Fruit fly (Drosophila melanogaster) whole organism, embryonic: ENCODE data around the gene CG43168.

Source experiments
- Atf-2 ChIP-seq: fragments of 200-800 bp; sonication (Bioruptor generic); optimal IDR thresholded peaks from 2 replicates; lab custom pipeline; 2016; ENCODE audit warnings: missing biosample characterization, missing genetic modification characterization
- Awh ChIP-seq: fragments of 200-800 bp; sonication (Bioruptor generic); IDR thresholded peaks from 2 replicates; pipeline ENCODE4, ENCODE4 v1.3.6; 2022; ENCODE audit warnings: missing biosample characterization, missing genetic modification characterization
- CG10366 ChIP-seq: fragments of 200-800 bp; sonication (Bioruptor generic); IDR thresholded peaks from 2 replicates; pipeline ENCODE4 v1.3.6; 2022; ENCODE audit warnings: missing biosample characterization, missing genetic modification characterization
- CG12659 ChIP-seq: fragments of 200-800 bp; sonication (Bioruptor generic); optimal IDR thresholded peaks from 3 replicates; lab custom pipeline; 2017; ENCODE audit warnings: mild to moderate bottlenecking, missing biosample characterization, missing genetic modification reagents, missing genetic modification characterization
- CG13287 ChIP-seq: fragments of 200-800 bp; sonication (Bioruptor generic); IDR thresholded peaks from 2 replicates; pipeline ENCODE4 v1.3.6; 2022; ENCODE audit warnings: missing biosample characterization, missing genetic modification characterization; ENCODE audit not compliant: partially characterized antibody
- CG14050 ChIP-seq: fragments of 200-800 bp; sonication (Bioruptor generic); IDR thresholded peaks from 3 replicates; pipeline ENCODE4 v1.3.6; 2022; ENCODE audit warnings: missing biosample characterization, missing genetic modification characterization
- CG1647 ChIP-seq: fragments of 200-800 bp; sonication (Bioruptor generic); optimal IDR thresholded peaks from 3 replicates; lab custom pipeline; 2016; ENCODE audit warnings: missing biosample characterization, missing genetic modification characterization
- CG17328 ChIP-seq: fragments of 200-800 bp; sonication (Bioruptor generic); IDR thresholded peaks from 2 replicates; pipeline ENCODE4 v1.3.6; 2022; ENCODE audit warnings: missing biosample characterization, missing genetic modification characterization
- CG17829 ChIP-seq: fragments of 200-800 bp; optimal IDR thresholded peaks from 2 replicates; lab custom pipeline; 2019; ENCODE audit warnings: missing biosample characterization, mild to moderate bottlenecking, missing genetic modification characterization, moderate library complexity
- CG18599 ChIP-seq: fragments of 200-800 bp; sonication (Bioruptor generic); optimal IDR thresholded peaks from 3 replicates; lab custom pipeline; 2017; ENCODE audit warnings: missing biosample characterization, missing genetic modification characterization, mild to moderate bottlenecking, moderate library complexity, missing genetic modification reagents
- CG2116 ChIP-seq: fragments of 200-800 bp; sonication (Bioruptor generic); optimal IDR thresholded peaks from 3 replicates; lab custom pipeline; 2018; ENCODE audit warnings: missing biosample characterization, mild to moderate bottlenecking, missing genetic modification characterization
- CG2202 ChIP-seq: fragments of 200-800 bp; sonication (Bioruptor generic); optimal IDR thresholded peaks from 2 replicates; lab custom pipeline; 2018; ENCODE audit warnings: missing biosample characterization, mild to moderate bottlenecking, missing genetic modification characterization
- CG2875 ChIP-seq: fragments of 200-800 bp; sonication (Bioruptor generic); optimal IDR thresholded peaks from 2 replicates; lab custom pipeline; 2017; ENCODE audit warnings: missing biosample characterization, mild to moderate bottlenecking, missing genetic modification characterization, missing genetic modification reagents
- CG31388 ChIP-seq: fragments of 200-800 bp; sonication (Bioruptor generic); optimal IDR thresholded peaks from 2 replicates; lab custom pipeline; 2016; ENCODE audit warnings: missing biosample characterization, missing genetic modification characterization
- CG3163 ChIP-seq: fragments of 200-800 bp; sonication (Bioruptor generic); optimal IDR thresholded peaks from 3 replicates; lab custom pipeline; 2016; ENCODE audit warnings: missing biosample characterization, missing genetic modification characterization
- CG32532 ChIP-seq: fragments of 200-800 bp; sonication (Bioruptor generic); IDR thresholded peaks from 2 replicates; pipeline ENCODE4 v1.3.6; 2022; ENCODE audit warnings: missing biosample characterization, missing genetic modification characterization
- CG4360 ChIP-seq: fragments of 200-800 bp; sonication (Bioruptor generic); IDR thresholded peaks from 2 replicates; pipeline ENCODE4 v1.3.6; 2022; ENCODE audit warnings: missing biosample characterization, missing genetic modification characterization
- CG6254 ChIP-seq: fragments of 200-800 bp; sonication (Bioruptor generic); optimal IDR thresholded peaks from 3 replicates; lab custom pipeline; 2017; ENCODE audit warnings: mild to moderate bottlenecking, missing biosample characterization, missing genetic modification reagents, missing genetic modification characterization
- CG7786 ChIP-seq: fragments of 200-800 bp; sonication (Bioruptor generic); optimal IDR thresholded peaks from 2 replicates; lab custom pipeline; 2016; ENCODE audit warnings: missing biosample characterization, missing genetic modification characterization
- CG8765 ChIP-seq: fragments of 200-800 bp; sonication (Bioruptor generic); IDR thresholded peaks from 2 replicates; pipeline ENCODE4 v1.3.6; 2022; ENCODE audit warnings: missing biosample characterization, missing genetic modification characterization
- CG9932 ChIP-seq: fragments of 200-800 bp; sonication (Bioruptor generic); IDR thresholded peaks from 2 replicates; pipeline ENCODE4 v1.3.6; 2022; ENCODE audit warnings: missing biosample characterization, missing genetic modification characterization
- Dad ChIP-seq: fragments of 200-800 bp; sonication (Bioruptor generic); optimal IDR thresholded peaks from 3 replicates; lab custom pipeline; 2016; ENCODE audit warnings: missing biosample characterization, missing genetic modification characterization
- Dek ChIP-seq: fragments of 200-800 bp; sonication (Bioruptor generic); optimal IDR thresholded peaks from 3 replicates; lab custom pipeline; 2019; ENCODE audit warnings: missing biosample characterization, mild to moderate bottlenecking, missing genetic modification characterization, moderate library complexity
- Drgx ChIP-seq: fragments of 200-800 bp; sonication (Bioruptor generic); IDR thresholded peaks from 2 replicates; pipeline ENCODE4 v1.3.6; 2022; ENCODE audit warnings: missing biosample characterization, missing genetic modification characterization
- Ets65A ChIP-seq: fragments of 200-800 bp; sonication (Bioruptor generic); peaks from one replicate; lab custom pipeline; 2016; ENCODE audit warnings: missing biosample characterization, missing genetic modification characterization
- Hr51 ChIP-seq, 2 experiments: fragments of 200-800 bp; sonication (Bioruptor generic); optimal IDR thresholded peaks; 2 replicates in 1 of 2; 3 replicates in 1 of 2; lab custom pipeline; 2016 to 2018; ENCODE audit warnings: missing biosample characterization in 2 of 2, missing genetic modification characterization in 2 of 2, mild to moderate bottlenecking in 1 of 2, moderate library complexity in 1 of 2
- Myb ChIP-seq: fragments of 200-800 bp; sonication (Bioruptor generic); optimal IDR thresholded peaks from 2 replicates; lab custom pipeline; 2016; ENCODE audit warnings: missing biosample characterization, missing genetic modification characterization
- Sin3A ChIP-seq: fragments of >200 bp; optimal IDR thresholded peaks from 2 replicates; lab custom pipeline; 2018
- Sox102F ChIP-seq: fragments of 200-800 bp; sonication (Bioruptor generic); optimal IDR thresholded peaks from 2 replicates; lab custom pipeline; 2018; ENCODE audit warnings: missing biosample characterization, mild to moderate bottlenecking, missing genetic modification characterization, moderate library complexity
- Spps ChIP-seq: fragments of 200-800 bp; sonication (Bioruptor generic); optimal IDR thresholded peaks from 2 replicates; lab custom pipeline; 2018; ENCODE audit warnings: missing biosample characterization, mild to moderate bottlenecking, missing genetic modification characterization
- bsh ChIP-seq, 2 experiments: fragments of 200-800 bp; sonication (Bioruptor generic); optimal IDR thresholded peaks; 2 replicates each; lab custom pipeline; 2017 to 2018; ENCODE audit warnings: mild to moderate bottlenecking in 2 of 2, missing biosample characterization in 2 of 2, missing genetic modification characterization in 2 of 2, moderate library complexity in 1 of 2
- dysf ChIP-seq: fragments of 200-800 bp; sonication (Bioruptor generic); IDR thresholded peaks from 3 replicates; pipeline ENCODE4 v1.3.6; 2022; ENCODE audit warnings: missing biosample characterization, missing genetic modification characterization
- emc ChIP-seq: fragments of 200-800 bp; sonication (Bioruptor generic); optimal IDR thresholded peaks from 2 replicates; lab custom pipeline; 2016; ENCODE audit warnings: missing biosample characterization, missing genetic modification characterization
- ewg ChIP-seq: fragments of 200-800 bp; sonication (Bioruptor generic); optimal IDR thresholded peaks from 3 replicates; lab custom pipeline; 2017; ENCODE audit warnings: mild to moderate bottlenecking, missing biosample characterization, missing genetic modification reagents, missing genetic modification characterization
- fd64A ChIP-seq: fragments of 200-800 bp; sonication (Bioruptor generic); optimal IDR thresholded peaks from 3 replicates; lab custom pipeline; 2018; ENCODE audit warnings: missing biosample characterization, mild to moderate bottlenecking, missing genetic modification characterization
- gem ChIP-seq: fragments of 200-800 bp; sonication (Bioruptor generic); optimal IDR thresholded peaks from 2 replicates; lab custom pipeline; 2019; ENCODE audit warnings: missing biosample characterization, mild to moderate bottlenecking, missing genetic modification characterization, moderate library complexity
- grau ChIP-seq: fragments of 200-800 bp; optimal IDR thresholded peaks from 3 replicates; lab custom pipeline; 2019; ENCODE audit warnings: missing biosample characterization, mild to moderate bottlenecking, missing genetic modification characterization, moderate library complexity
- gsb-n ChIP-seq: fragments of 200-800 bp; sonication (Bioruptor generic); optimal IDR thresholded peaks from 3 replicates; lab custom pipeline; 2018; ENCODE audit warnings: missing biosample characterization, mild to moderate bottlenecking, missing genetic modification characterization
- gt ChIP-seq: fragments of 200-800 bp; sonication (Bioruptor generic); IDR thresholded peaks from 2 replicates; pipeline ENCODE4 v1.3.6; 2022; ENCODE audit warnings: missing biosample characterization, missing genetic modification characterization
- her ChIP-seq: fragments of 200-800 bp; sonication (Bioruptor generic); optimal IDR thresholded peaks from 2 replicates; lab custom pipeline; 2016; ENCODE audit warnings: missing biosample characterization, missing genetic modification characterization
- insv ChIP-seq, 2 experiments: fragments of 200-800 bp; sonication (Bioruptor generic); optimal IDR thresholded peaks; 3 replicates each; lab custom pipeline; 2016 to 2018; ENCODE audit warnings: missing biosample characterization in 2 of 2, missing genetic modification characterization in 2 of 2
- jigr1 ChIP-seq: fragments of 200-800 bp; sonication (Bioruptor generic); IDR thresholded peaks from 3 replicates; pipeline ENCODE4 v1.3.6; 2022; ENCODE audit warnings: missing biosample characterization, missing genetic modification characterization
- nom ChIP-seq: fragments of 200-800 bp; sonication (Bioruptor generic); optimal IDR thresholded peaks from 2 replicates; lab custom pipeline; 2017; ENCODE audit warnings: missing biosample characterization, missing genetic modification characterization, mild to moderate bottlenecking, moderate library complexity, missing genetic modification reagents
- row ChIP-seq: fragments of 200-800 bp; sonication (Bioruptor generic); IDR thresholded peaks from 3 replicates; pipeline ENCODE4 v1.3.6; 2022; ENCODE audit warnings: missing biosample characterization, missing genetic modification characterization
- schlank ChIP-seq: fragments of 200-800 bp; sonication (Bioruptor generic); optimal IDR thresholded peaks from 2 replicates; lab custom pipeline; 2018; ENCODE audit warnings: missing biosample characterization, mild to moderate bottlenecking, missing genetic modification characterization
- sd ChIP-seq: fragments of 200-800 bp; sonication (Bioruptor generic); optimal IDR thresholded peaks from 3 replicates; lab custom pipeline; 2018; ENCODE audit warnings: missing biosample characterization, mild to moderate bottlenecking, missing genetic modification characterization, moderate library complexity
- sob ChIP-seq: fragments of 200-800 bp; sonication (Bioruptor generic); IDR thresholded peaks from 2 replicates; pipeline ENCODE4 v1.3.6; 2022; ENCODE audit warnings: missing biosample characterization, missing genetic modification characterization
- tx ChIP-seq: fragments of 200-800 bp; sonication (Bioruptor generic); optimal IDR thresholded peaks from 2 replicates; lab custom pipeline; 2016; ENCODE audit warnings: missing biosample characterization, missing genetic modification characterization

The CG43168 gene

dm6 chr3L:6266321-6266720 is 9.3 kb upstream of the CG43168 start (continued):
- TF ChIP-seq jigr1 (GFP tag; lab: Robert Waterston, UW) (no peak), CG31388 (GFP tag; lab: Kevin White, UChicago) (no peak), Dad (GFP tag; lab: Kevin White, UChicago) (no peak), Ets65A (GFP tag; lab: Kevin White, UChicago) (no peak), CG14050 (GFP tag; lab: Robert Waterston, UW) (no peak), sob (GFP tag; lab: Robert Waterston, UW) (no peak), CG13287 (GFP tag; lab: Robert Waterston, UW) (no peak), CG3163 (no peak), CG10366 (GFP tag; lab: Robert Waterston, UW) (no peak), her (no peak), Myb (GFP tag; lab: Kevin White, UChicago) (no peak), CG2875 (GFP tag; lab: Kevin White, UChicago) (no peak), CG7786 (GFP tag; lab: Kevin White, UChicago) (no peak), emc (no peak), CG32532 (GFP tag; lab: Robert Waterston, UW) (no peak), gt (GFP tag; lab: Robert Waterston, UW) (no peak), insv (GFP tag; optimal IDR thresholded peaks at IDR 0.05; lab: Kevin White, UChicago) (no peak), CG12659 (no peak), gem (peak; percentile 9), grau (tag; lab: Kevin White, UChicago) (peak; percentile 27), fd64A (GFP tag; lab: Kevin White, UChicago) (no peak), CG18599 (no peak), nom (GFP tag; lab: Kevin White, UChicago) (peak; percentile 19), sd (no peak), row (GFP tag; lab: Robert Waterston, UW) (0 out of 3 replicates have a peak, but pooled peaks have one; percentile 10), Spps (tag; lab: Kevin White, UChicago) (no peak), CG17328 (GFP tag; lab: Robert Waterston, UW) (no peak), bsh (GFP tag; optimal IDR thresholded peaks at IDR 0.05; lab: Kevin White, UChicago) (peak in 1 of 2 experiments; percentile 79), tx (GFP tag; lab: Kevin White, UChicago) (no peak)

dm6 chr3L:6267509-6267908 is 8.1 kb upstream of the CG43168 start:
- TF ChIP-seq Dek (no peak), Ets65A (GFP tag; lab: Kevin White, UChicago) (peak; percentile 91)
- TF ChIP-seq, all 482 proteins: peak for 1

dm6 chr3L:6268076-6268475 is 7.5 kb upstream of the CG43168 start:
- TF ChIP-seq Dek (no peak), Drgx (GFP tag; lab: Robert Waterston, UW) (0 out of 2 replicates have a peak, but pooled peaks have one; percentile 11), CG2116 (GFP tag; lab: Kevin White, UChicago) (no peak)

- TF ChIP-seq Sin3A, result no peak
- TF ChIP-seq CG6254 (GFP tag; lab: Kevin White, UChicago), result no peak
- TF ChIP-seq ewg (GFP tag; lab: Kevin White, UChicago), result peak; percentile 0
- no peak for TF ChIP-seq CG2202 (tag; lab: Kevin White, UChicago)
- no peak for TF ChIP-seq dysf (GFP tag; lab: Robert Waterston, UW)
- TF ChIP-seq Sox102F (GFP tag; lab: Kevin White, UChicago), result peak; percentile 40
- 0 out of 2 replicates have a peak, but pooled peaks have one; percentile 9 for TF ChIP-seq CG10366 (GFP tag; lab: Robert Waterston, UW)
- no peak for TF ChIP-seq CG9932 (GFP tag; lab: Robert Waterston, UW)
- TF ChIP-seq CG17829 (tag; lab: Kevin White, UChicago), result no peak
- no peak for TF ChIP-seq CG4360 (GFP tag; lab: Robert Waterston, UW)
- TF ChIP-seq CG1647 (GFP tag; lab: Kevin White, UChicago), result no peak
- TF ChIP-seq Atf-2 (GFP tag; lab: Kevin White, UChicago), result no peak
- TF ChIP-seq CG8765 (GFP tag; lab: Robert Waterston, UW), result no peak
- peak in 1 of 2 experiments; percentile 41 for TF ChIP-seq Hr51 (GFP tag; optimal IDR thresholded peaks at IDR 0.05; lab: Kevin White, UChicago)
- no peak for TF ChIP-seq grau (tag; lab: Kevin White, UChicago)
- TF ChIP-seq gsb-n (tag; lab: Kevin White, UChicago), result no peak
- TF ChIP-seq Awh (GFP tag; lab: Robert Waterston, UW), result no peak
- no peak for TF ChIP-seq schlank (tag; lab: Kevin White, UChicago)
These were observed 6.6 kb upstream of the CG43168 start for dm6 chr3L:6269003-6269402.
